Fruit fly (Drosophila melanogaster) whole organism, embryonic: ENCODE results near the gene SerRS.

ENCODE experiments used
- Bgb ChIP-seq: fragments of 200-800 bp; sonication (Bioruptor generic); IDR thresholded peaks from 2 replicates; pipeline ENCODE4 v1.3.6; 2022; ENCODE audit warnings: missing biosample characterization, missing genetic modification characterization; ENCODE audit not compliant: partially characterized antibody
- CG10274 ChIP-seq: fragments of 200-800 bp; sonication (Bioruptor generic); optimal IDR thresholded peaks from 3 replicates; lab custom pipeline; 2017; ENCODE audit warnings: missing biosample characterization, mild to moderate bottlenecking, missing genetic modification characterization
- CG10979 ChIP-seq: fragments of 200-800 bp; sonication (Bioruptor generic); optimal IDR thresholded peaks from 2 replicates; lab custom pipeline; 2018; ENCODE audit warnings: missing biosample characterization, mild to moderate bottlenecking, missing genetic modification characterization, moderate library complexity
- CG11695 ChIP-seq: fragments of 200-800 bp; sonication (Bioruptor generic); IDR thresholded peaks from 3 replicates; pipeline ENCODE4 v1.3.6; 2022; ENCODE audit warnings: missing biosample characterization, missing genetic modification characterization
- CG12391 ChIP-seq: fragments of 200-800 bp; sonication (Bioruptor generic); optimal IDR thresholded peaks from 3 replicates; lab custom pipeline; 2018; ENCODE audit warnings: missing biosample characterization, mild to moderate bottlenecking, missing genetic modification characterization, moderate library complexity
- CG12744 ChIP-seq: fragments of 200-800 bp; sonication (Bioruptor generic); optimal IDR thresholded peaks from 2 replicates; lab custom pipeline; 2016; ENCODE audit warnings: missing biosample characterization, missing genetic modification characterization
- CG13624 ChIP-seq: fragments of 200-800 bp; sonication (Bioruptor generic); optimal IDR thresholded peaks from 2 replicates; lab custom pipeline; 2016; ENCODE audit warnings: missing biosample characterization, missing genetic modification characterization
- CG14667 ChIP-seq: fragments of 200-800 bp; sonication (Bioruptor generic); IDR thresholded peaks from 2 replicates; pipeline ENCODE4 v1.3.6; 2022; ENCODE audit warnings: missing biosample characterization, missing genetic modification characterization
- CG14710 ChIP-seq: fragments of 200-800 bp; sonication (Bioruptor generic); optimal IDR thresholded peaks from 3 replicates; lab custom pipeline; 2019; ENCODE audit warnings: missing biosample characterization, mild to moderate bottlenecking, missing genetic modification characterization, moderate library complexity
- CG17802 ChIP-seq: fragments of 200-800 bp; sonication (Bioruptor generic); optimal IDR thresholded peaks from 2 replicates; lab custom pipeline; 2018; ENCODE audit warnings: missing biosample characterization, mild to moderate bottlenecking, missing genetic modification characterization, moderate library complexity
- CG17829 ChIP-seq: fragments of 200-800 bp; optimal IDR thresholded peaks from 2 replicates; lab custom pipeline; 2019; ENCODE audit warnings: missing biosample characterization, mild to moderate bottlenecking, missing genetic modification characterization, moderate library complexity
- CG17912 ChIP-seq: fragments of 200-800 bp; sonication (Bioruptor generic); optimal IDR thresholded peaks from 2 replicates; lab custom pipeline; 2018; ENCODE audit warnings: missing biosample characterization, mild to moderate bottlenecking, missing genetic modification characterization
- CG2712 ChIP-seq: fragments of 200-800 bp; optimal IDR thresholded peaks from 3 replicates; lab custom pipeline; 2019; ENCODE audit warnings: missing biosample characterization, mild to moderate bottlenecking, missing genetic modification characterization, moderate library complexity
- CG30020 ChIP-seq: fragments of 200-800 bp; optimal IDR thresholded peaks from 2 replicates; lab custom pipeline; 2019; ENCODE audit warnings: missing biosample characterization, mild to moderate bottlenecking, missing genetic modification characterization, moderate library complexity
- CG6254 ChIP-seq: fragments of 200-800 bp; sonication (Bioruptor generic); optimal IDR thresholded peaks from 3 replicates; lab custom pipeline; 2017; ENCODE audit warnings: mild to moderate bottlenecking, missing biosample characterization, missing genetic modification reagents, missing genetic modification characterization
- CG7271 ChIP-seq: fragments of 200-800 bp; sonication (Bioruptor generic); optimal IDR thresholded peaks from 2 replicates; lab custom pipeline; 2018; ENCODE audit warnings: missing biosample characterization, mild to moderate bottlenecking, missing genetic modification characterization, moderate library complexity
- CG7357 ChIP-seq: fragments of 200-800 bp; sonication (Bioruptor generic); IDR thresholded peaks from 3 replicates; pipeline ENCODE4 v1.3.6; 2022; ENCODE audit warnings: missing biosample characterization, missing genetic modification characterization
- CG7372 ChIP-seq: fragments of 200-800 bp; sonication (Bioruptor generic); IDR thresholded peaks from 2 replicates; pipeline ENCODE4 v1.3.6; 2022; ENCODE audit warnings: missing biosample characterization, missing genetic modification characterization
- CG8089 ChIP-seq: fragments of 200-800 bp; sonication (Bioruptor generic); optimal IDR thresholded peaks from 3 replicates; lab custom pipeline; 2016; ENCODE audit warnings: missing biosample characterization, missing genetic modification characterization
- CG9215 ChIP-seq: fragments of 200-800 bp; sonication (Bioruptor generic); IDR thresholded peaks from 2 replicates; pipeline ENCODE4 v1.3.6; 2022; ENCODE audit warnings: missing biosample characterization, missing genetic modification characterization
- CG9797 ChIP-seq: fragments of 200-800 bp; sonication (Bioruptor generic); optimal IDR thresholded peaks from 3 replicates; lab custom pipeline; 2018; ENCODE audit warnings: missing biosample characterization, mild to moderate bottlenecking, missing genetic modification characterization
- Chrac-16 ChIP-seq: fragments of 200-800 bp; sonication (Bioruptor generic); optimal IDR thresholded peaks from 3 replicates; lab custom pipeline; 2016; ENCODE audit warnings: missing biosample characterization, missing genetic modification characterization
- Dbx ChIP-seq: fragments of 200-800 bp; sonication (Bioruptor generic); IDR thresholded peaks from 3 replicates; pipeline ENCODE4 v1.3.6; 2022; ENCODE audit warnings: missing biosample characterization, missing genetic modification characterization
- H15 ChIP-seq: fragments of 200-800 bp; sonication (Bioruptor generic); IDR thresholded peaks from 3 replicates; pipeline ENCODE4 v1.3.6; 2022; ENCODE audit warnings: missing biosample characterization, missing genetic modification characterization
- HLH54F ChIP-seq: fragments of 200-800 bp; sonication (Bioruptor generic); optimal IDR thresholded peaks from 3 replicates; lab custom pipeline; 2016; ENCODE audit warnings: missing biosample characterization, missing genetic modification characterization
- Hmx ChIP-seq: fragments of 200-800 bp; sonication (Bioruptor generic); optimal IDR thresholded peaks from 2 replicates; lab custom pipeline; 2016; ENCODE audit warnings: missing biosample characterization, missing genetic modification characterization
- Hsf ChIP-seq: fragments of 200-800 bp; sonication (Bioruptor generic); optimal IDR thresholded peaks from 3 replicates; lab custom pipeline; 2016; ENCODE audit warnings: missing biosample characterization, missing genetic modification characterization
- Lim3 ChIP-seq: fragments of 200-800 bp; sonication (Bioruptor generic); IDR thresholded peaks from 2 replicates; pipeline ENCODE4 v1.3.6; 2022; ENCODE audit warnings: missing biosample characterization, missing genetic modification characterization
- Rfx ChIP-seq: fragments of 200-800 bp; sonication (Bioruptor generic); IDR thresholded peaks from 2 replicates; pipeline ENCODE4 v1.3.6; 2022; ENCODE audit warnings: missing biosample characterization, missing genetic modification characterization
- Scr ChIP-seq: fragments of 200-800 bp; sonication (Bioruptor generic); IDR thresholded peaks from 2 replicates; pipeline ENCODE4 v1.3.6; 2022; ENCODE audit warnings: missing biosample characterization, missing genetic modification characterization; ENCODE audit not compliant: partially characterized antibody
- YL-1 ChIP-seq: fragments of 200-800 bp; sonication (Bioruptor generic); optimal IDR thresholded peaks from 3 replicates; lab custom pipeline; 2017; ENCODE audit warnings: missing biosample characterization, mild to moderate bottlenecking, missing genetic modification characterization
- ab ChIP-seq: fragments of 200-800 bp; sonication (Bioruptor generic); optimal IDR thresholded peaks from 2 replicates; lab custom pipeline; 2016; ENCODE audit warnings: missing biosample characterization, missing genetic modification characterization
- al ChIP-seq: fragments of 200-800 bp; sonication (Bioruptor generic); IDR thresholded peaks from 2 replicates; pipeline ENCODE4 v1.3.6; 2022; ENCODE audit warnings: missing biosample characterization, missing genetic modification characterization
- ap ChIP-seq: fragments of 200-800 bp; sonication (Bioruptor generic); IDR thresholded peaks from 2 replicates; pipeline ENCODE4 v1.3.6; 2022; ENCODE audit warnings: missing biosample characterization, missing genetic modification characterization
- btn ChIP-seq: fragments of 200-800 bp; sonication (Bioruptor generic); optimal IDR thresholded peaks from 2 replicates; lab custom pipeline; 2016; ENCODE audit warnings: missing biosample characterization, missing genetic modification characterization
- cas ChIP-seq: fragments of 200-800 bp; sonication (Bioruptor generic); IDR thresholded peaks from 2 replicates; pipeline ENCODE4 v1.3.6; 2022; ENCODE audit warnings: missing biosample characterization, missing genetic modification characterization
- danr ChIP-seq: fragments of 200-800 bp; sonication (Bioruptor generic); IDR thresholded peaks from 2 replicates; pipeline ENCODE4 v1.3.6; 2022; ENCODE audit warnings: missing biosample characterization, missing genetic modification characterization
- dpn ChIP-seq, 2 experiments: fragments of 200-800 bp; sonication (Bioruptor generic); optimal IDR thresholded peaks; 3 replicates each; lab custom pipeline; 2016; ENCODE audit warnings: missing biosample characterization in 2 of 2, missing genetic modification characterization in 2 of 2
- en ChIP-seq: fragments of 200-800 bp; sonication (Bioruptor generic); optimal IDR thresholded peaks from 2 replicates; lab custom pipeline; 2016; ENCODE audit warnings: missing biosample characterization, missing genetic modification characterization
- esg ChIP-seq: fragments of 200-800 bp; sonication (Bioruptor generic); conservative IDR thresholded peaks from 2 replicates; pipeline ENCODE4 v1.3.6; 2022; ENCODE audit warnings: missing biosample characterization, missing genetic modification characterization
- fd102C ChIP-seq: fragments of 200-800 bp; sonication (Bioruptor generic); optimal IDR thresholded peaks from 2 replicates; lab custom pipeline; 2018; ENCODE audit warnings: missing biosample characterization, mild to moderate bottlenecking, missing genetic modification characterization, moderate library complexity
- gcm ChIP-seq: fragments of 200-800 bp; sonication (Bioruptor generic); optimal IDR thresholded peaks from 2 replicates; lab custom pipeline; 2019; ENCODE audit warnings: missing biosample characterization, mild to moderate bottlenecking, missing genetic modification characterization, moderate library complexity
- gfzf ChIP-seq: fragments of 200-800 bp; sonication (Bioruptor generic); optimal IDR thresholded peaks from 2 replicates; lab custom pipeline; 2016; ENCODE audit warnings: missing biosample characterization, mild to moderate bottlenecking, missing genetic modification characterization, moderate library complexity
- kay ChIP-seq: fragments of 200-800 bp; sonication (Bioruptor generic); optimal IDR thresholded peaks from 2 replicates; lab custom pipeline; 2016; ENCODE audit warnings: missing biosample characterization, missing genetic modification characterization
- kni ChIP-seq: fragments of 200-800 bp; sonication (Bioruptor generic); optimal IDR thresholded peaks from 3 replicates; lab custom pipeline; 2017; ENCODE audit warnings: mild to moderate bottlenecking, missing biosample characterization, missing genetic modification reagents, missing genetic modification characterization
- mld ChIP-seq: fragments of 200-800 bp; sonication (Bioruptor generic); IDR thresholded peaks from 3 replicates; pipeline ENCODE4 v1.3.6; 2022; ENCODE audit warnings: missing biosample characterization, missing genetic modification characterization; ENCODE audit not compliant: partially characterized antibody
- otp ChIP-seq: fragments of 200-800 bp; sonication (Bioruptor generic); IDR thresholded peaks from 3 replicates; pipeline ENCODE4, ENCODE4 v1.3.6; 2022; ENCODE audit warnings: missing biosample characterization, missing genetic modification characterization
- ranshi ChIP-seq: fragments of 200-800 bp; sonication (Bioruptor generic); IDR thresholded peaks from 2 replicates; pipeline ENCODE4 v1.3.6; 2022; ENCODE audit warnings: missing biosample characterization, missing genetic modification characterization
- sc ChIP-seq, 3 experiments: fragments of >200 bp in 2 of 3; fragments of 200-800 bp in 1 of 3; sonication (Bioruptor generic) in 1 of 3; optimal IDR thresholded peaks; 2 replicates in 2 of 3; 3 replicates in 1 of 3; lab custom pipeline; 2017; ENCODE audit warnings: mild to moderate bottlenecking in 1 of 3, missing biosample characterization in 1 of 3, missing genetic modification characterization in 1 of 3, missing genetic modification reagents in 1 of 3
- usp ChIP-seq: fragments of >200 bp; optimal IDR thresholded peaks from 2 replicates; lab custom pipeline; 2017; ENCODE audit warnings: missing biosample characterization, missing genetic modification characterization
- vvl ChIP-seq: fragments of 200-800 bp; sonication (Bioruptor generic); IDR thresholded peaks from 2 replicates; pipeline ENCODE4 v1.3.6; 2022; ENCODE audit warnings: missing biosample characterization, missing genetic modification characterization

The SerRS gene

dm6 chr2L:3037153-3037579 is at the start of gene SerRS, which contains the start of gene CG17260 (continued):
- TF ChIP-seq CG17912, result peak; percentile 33
- peak; percentile 94 for TF ChIP-seq CG14667 (GFP tag; lab: Robert Waterston, UW)
- peak; percentile 97 for TF ChIP-seq HLH54F (GFP tag; lab: Kevin White, UChicago)
- peak; percentile 85 for TF ChIP-seq gcm (GFP tag; lab: Kevin White, UChicago)
- TF ChIP-seq H15, result peak; percentile 86
- TF ChIP-seq al, result peak; percentile 95
- no peak for TF ChIP-seq mld (GFP tag; lab: Robert Waterston, UW)
- peak; percentile 95 for TF ChIP-seq CG2712 (tag; lab: Kevin White, UChicago)
- peak; percentile 65 for TF ChIP-seq CG6254 (GFP tag; lab: Kevin White, UChicago)
- peak; percentile 92 for TF ChIP-seq CG17829 (tag; lab: Kevin White, UChicago)
- peak; percentile 86 for TF ChIP-seq CG7357 (GFP tag; lab: Robert Waterston, UW)
- TF ChIP-seq CG9797 (GFP tag; lab: Kevin White, UChicago), result peak; percentile 17
- peak; percentile 69 for TF ChIP-seq kni (GFP tag; lab: Kevin White, UChicago)
- TF ChIP-seq CG13624 (GFP tag; lab: Kevin White, UChicago), result peak; percentile 95
- peak; percentile 77 for TF ChIP-seq CG30020 (tag; lab: Kevin White, UChicago)
- peak; percentile 94 for TF ChIP-seq Rfx (GFP tag; lab: Robert Waterston, UW)
- peak; percentile 92 for TF ChIP-seq CG12744 (GFP tag; lab: Kevin White, UChicago)
- peak; percentile 91 for TF ChIP-seq CG14710 (tag; lab: Kevin White, UChicago)
- peak; percentile 95 for TF ChIP-seq vvl (GFP tag; lab: Robert Waterston, UW)
- TF ChIP-seq Bgb, result no peak
- peak; percentile 67 for TF ChIP-seq Scr
- TF ChIP-seq CG8089 (GFP tag; lab: Kevin White, UChicago), result peak; percentile 83
- peak; percentile 77; the same call in 1 of the 2 replicates for TF ChIP-seq cas (GFP tag; lab: Robert Waterston, UW)
- TF ChIP-seq CG7372, result peak; percentile 88
- TF ChIP-seq sc (optimal IDR thresholded peaks at IDR 0.05; lab: Kevin White, UChicago), result no peak
- no peak for TF ChIP-seq sc (GFP tag; optimal IDR thresholded peaks at IDR 0.05; lab: Kevin White, UChicago)
- TF ChIP-seq Hsf, result peak; percentile 97
- TF ChIP-seq CG12391, result peak; percentile 95
- TF ChIP-seq YL-1 (GFP tag; lab: Kevin White, UChicago), result peak; percentile 92
- peak; percentile 94 for TF ChIP-seq Chrac-16 (GFP tag; lab: Kevin White, UChicago)
- peak; percentile 57; the same call in 1 of the 2 replicates for TF ChIP-seq Lim3 (GFP tag; lab: Robert Waterston, UW)
- peak; percentile 48 for TF ChIP-seq fd102C (GFP tag; lab: Kevin White, UChicago)
- TF ChIP-seq dpn (GFP tag; optimal IDR thresholded peaks at IDR 0.05; lab: Kevin White, UChicago), result peak; percentile 95 to 96
- peak; percentile 84 for TF ChIP-seq danr (GFP tag; lab: Robert Waterston, UW)
- peak; percentile 80 for TF ChIP-seq CG11695 (GFP tag; lab: Robert Waterston, UW)
- TF ChIP-seq CG17802 (tag; lab: Kevin White, UChicago), result peak; percentile 64
- peak; percentile 95 for TF ChIP-seq kay (GFP tag; lab: Kevin White, UChicago)
- TF ChIP-seq CG9215 (GFP tag; lab: Robert Waterston, UW), result peak; percentile 94
- TF ChIP-seq esg (GFP tag; lab: Robert Waterston, UW), result peak; percentile 96
- peak; percentile 84 for TF ChIP-seq Hmx (GFP tag; lab: Kevin White, UChicago)
- TF ChIP-seq CG7271 (tag; lab: Kevin White, UChicago), result peak; percentile 75
- peak; percentile 87 for TF ChIP-seq CG10979 (tag; lab: Kevin White, UChicago)
- peak; percentile 93 for TF ChIP-seq ranshi
- peak; percentile 82 for TF ChIP-seq ap
- TF ChIP-seq btn (GFP tag; lab: Kevin White, UChicago), result peak; percentile 60
- peak; percentile 89 for TF ChIP-seq en (GFP tag; lab: Kevin White, UChicago)
- peak; percentile 68; the same call in 1 of the 3 replicates for TF ChIP-seq otp (GFP tag; lab: Robert Waterston, UW)
- TF ChIP-seq usp (GFP tag; lab: Kevin White, UChicago), result no peak
- TF ChIP-seq gfzf (GFP tag; lab: Kevin White, UChicago), result peak; percentile 40
- TF ChIP-seq CG10274, result peak; percentile 61
- peak; percentile 95 for TF ChIP-seq Dbx (GFP tag; lab: Robert Waterston, UW)
- peak; percentile 7 for TF ChIP-seq ab (GFP tag; lab: Kevin White, UChicago)
